Worm (Caenorhabditis elegans) whole organism, young adult: ENCODE results near the gene C49H3.16.

Source experiments
- B0261.1 ChIP-seq: sonication (generic microtip); optimal IDR thresholded peaks from 2 replicates; lab custom pipeline; 2016; ENCODE audit warnings: mild to moderate bottlenecking, missing genetic modification characterization, moderate library complexity, missing compliant biosample characterization
- F37B4.10 ChIP-seq: fragments of 200-800 bp; sonication (Bioruptor generic); IDR thresholded peaks from 2 replicates; pipeline ENCODE4 v1.3.6; 2022; ENCODE audit warnings: missing genetic modification characterization, missing compliant biosample characterization
- F39B2.1 ChIP-seq: fragments of 200-800 bp; sonication (Bioruptor generic); IDR thresholded peaks from 2 replicates; pipeline ENCODE4 v1.3.6; 2022; ENCODE audit warnings: missing genetic modification reagents, missing genetic modification characterization, missing compliant biosample characterization
- F57A8.1 ChIP-seq: fragments of 200-800 bp; sonication (Bioruptor generic); optimal IDR thresholded peaks from 2 replicates; lab custom pipeline; 2018; ENCODE audit warnings: mild to moderate bottlenecking, missing genetic modification characterization, moderate library complexity, missing compliant biosample characterization
- K12H6.12 ChIP-seq: fragments of 200-800 bp; sonication (Bioruptor generic); optimal IDR thresholded peaks from 2 replicates; lab custom pipeline; 2018; ENCODE audit warnings: mild to moderate bottlenecking, missing genetic modification characterization, missing compliant biosample characterization
- Y67H2A.10 ChIP-seq: fragments of 200-800 bp; sonication (Bioruptor generic); conservative IDR thresholded peaks from 2 replicates; pipeline ENCODE4 v1.3.6; 2022; ENCODE audit warnings: missing genetic modification reagents, missing genetic modification characterization, missing compliant biosample characterization
- Y79H2A.3 ChIP-seq: fragments of 200-800 bp; sonication (Bioruptor generic); conservative IDR thresholded peaks from 2 replicates; pipeline ENCODE4 v1.3.6; 2022; ENCODE audit warnings: missing genetic modification reagents, missing genetic modification characterization, missing compliant biosample characterization
- ama-1 ChIP-seq, 3 experiments: fragments of 150-350 bp in 1 of 3; sonication (generic microtip) in 2 of 3; optimal IDR thresholded peaks; 2 replicates each; lab custom pipeline; 2014 to 2018; ENCODE audit warnings: missing biosample characterization in 2 of 3, missing genetic modification characterization in 2 of 3, missing genetic modification reagents in 2 of 3
- attf-3 ChIP-seq: fragments of 200-800 bp; sonication (Bioruptor generic); conservative IDR thresholded peaks from 2 replicates; pipeline ENCODE4 v1.3.6; 2022; ENCODE audit warnings: missing genetic modification reagents, missing genetic modification characterization, missing compliant biosample characterization
- attf-5 ChIP-seq: fragments of 200-800 bp; sonication (Bioruptor generic); optimal IDR thresholded peaks from 2 replicates; lab custom pipeline; 2018; ENCODE audit warnings: mild to moderate bottlenecking, missing genetic modification characterization, missing compliant biosample characterization
- attf-6 ChIP-seq: fragments of 200-800 bp; sonication (Bioruptor generic); IDR thresholded peaks from 2 replicates; pipeline ENCODE4 v1.3.6; 2022; ENCODE audit warnings: missing genetic modification reagents, missing genetic modification characterization, missing compliant biosample characterization
- bed-2 ChIP-seq: fragments of 200-800 bp; sonication (Bioruptor generic); IDR thresholded peaks from 2 replicates; pipeline ENCODE4 v1.3.6; 2022; ENCODE audit warnings: missing genetic modification reagents, missing genetic modification characterization, missing compliant biosample characterization
- ceh-100 ChIP-seq: fragments of 200-800 bp; sonication (Bioruptor generic); IDR thresholded peaks from 2 replicates; pipeline ENCODE4 v1.3.6; 2022; ENCODE audit warnings: missing genetic modification reagents, missing genetic modification characterization, missing compliant biosample characterization
- ceh-27 ChIP-seq: fragments of 200-800 bp; sonication (Bioruptor generic); optimal IDR thresholded peaks from 2 replicates; lab custom pipeline; 2018; ENCODE audit warnings: mild to moderate bottlenecking, missing genetic modification characterization, moderate library complexity, missing compliant biosample characterization
- ceh-40 ChIP-seq: fragments of 200-800 bp; sonication (Bioruptor generic); IDR thresholded peaks from 2 replicates; pipeline ENCODE4 v1.3.6; 2022; ENCODE audit warnings: missing genetic modification characterization, missing compliant biosample characterization
- ceh-58 ChIP-seq: fragments of 200-800 bp; sonication (Bioruptor generic); IDR thresholded peaks from 2 replicates; pipeline ENCODE4 v1.3.6; 2022; ENCODE audit warnings: missing genetic modification characterization, missing compliant biosample characterization
- ceh-79 ChIP-seq: sonication (generic microtip); optimal IDR thresholded peaks from 2 replicates; lab custom pipeline; 2017; ENCODE audit warnings: mild to moderate bottlenecking, missing genetic modification characterization, missing compliant biosample characterization
- chd-7 ChIP-seq: sonication (generic microtip); optimal IDR thresholded peaks from 2 replicates; lab custom pipeline; 2016; ENCODE audit warnings: mild to moderate bottlenecking, missing genetic modification characterization, moderate library complexity, missing compliant biosample characterization
- die-1 ChIP-seq: sonication (generic microtip); optimal IDR thresholded peaks from 2 replicates; lab custom pipeline; 2016; ENCODE audit warnings: missing genotype, mild to moderate bottlenecking, missing genetic modification characterization, missing compliant biosample characterization
- dpl-1 ChIP-seq: fragments of 150-350 bp; optimal IDR thresholded peaks from 2 replicates; lab custom pipeline; 2014; ENCODE audit warnings: missing biosample characterization, missing genetic modification reagents, missing genetic modification characterization
- hlh-12 ChIP-seq: sonication (generic microtip); optimal IDR thresholded peaks from 2 replicates; lab custom pipeline; 2016; ENCODE audit warnings: missing genetic modification characterization, missing compliant biosample characterization
- hmg-20 ChIP-seq: fragments of 200-800 bp; sonication (Bioruptor generic); IDR thresholded peaks from 2 replicates; pipeline ENCODE4 v1.3.6; 2022; ENCODE audit warnings: missing genetic modification reagents, missing genetic modification characterization, missing compliant biosample characterization
- lin-26 ChIP-seq: fragments of 200-800 bp; sonication (Bioruptor generic); IDR thresholded peaks from 2 replicates; pipeline ENCODE4 v1.3.6; 2022; ENCODE audit warnings: missing genetic modification reagents, missing genetic modification characterization, missing compliant biosample characterization
- lin-35 ChIP-seq, 3 experiments: fragments of 150-350 bp in 2 of 3; sonication (generic microtip) in 1 of 3; optimal IDR thresholded peaks; 2 replicates each; lab custom pipeline; 2014 to 2018; ENCODE audit warnings: missing biosample characterization in 3 of 3, missing genetic modification characterization in 3 of 3, missing genetic modification reagents in 3 of 3
- lin-40 ChIP-seq: sonication (generic microtip); optimal IDR thresholded peaks from 2 replicates; lab custom pipeline; 2016; ENCODE audit warnings: missing genetic modification characterization, mild to moderate bottlenecking, missing compliant biosample characterization, missing genotype, missing genetic modification reagents
- lin-54 ChIP-seq: fragments of 200-800 bp; sonication (Bioruptor generic); optimal IDR thresholded peaks from 2 replicates; lab custom pipeline; 2018; ENCODE audit warnings: mild to moderate bottlenecking, missing genetic modification characterization, missing compliant biosample characterization
- lsl-1 ChIP-seq: fragments of 200-800 bp; sonication (Bioruptor generic); optimal IDR thresholded peaks from 2 replicates; lab custom pipeline; 2018; ENCODE audit warnings: mild to moderate bottlenecking, missing genetic modification characterization, moderate library complexity, missing compliant biosample characterization
- lsy-27 ChIP-seq: sonication (generic microtip); optimal IDR thresholded peaks from 2 replicates; lab custom pipeline; 2017; ENCODE audit warnings: missing genetic modification characterization, mild to moderate bottlenecking, missing compliant biosample characterization, antibody characterized with exemption, missing genotype, borderline replicate concordance; ENCODE audit not compliant: insufficient read depth
- madf-3 ChIP-seq: fragments of 200-800 bp; sonication (Bioruptor generic); IDR thresholded peaks from 2 replicates; pipeline ENCODE4 v1.3.6; 2022; ENCODE audit warnings: missing genetic modification reagents, missing genetic modification characterization, missing compliant biosample characterization
- madf-6 ChIP-seq: fragments of 200-800 bp; sonication (Bioruptor generic); IDR thresholded peaks from 2 replicates; pipeline ENCODE4 v1.3.6; 2022; ENCODE audit warnings: missing genetic modification reagents, missing genetic modification characterization, missing compliant biosample characterization
- mel-28 ChIP-seq: sonication (generic microtip); optimal IDR thresholded peaks from 2 replicates; lab custom pipeline; 2016; ENCODE audit warnings: borderline replicate concordance, mild to moderate bottlenecking, missing genetic modification characterization, missing compliant biosample characterization
- nfya-1 ChIP-seq: sonication (generic microtip); optimal IDR thresholded peaks from 2 replicates; lab custom pipeline; 2017; ENCODE audit warnings: antibody characterized with exemption, missing compliant biosample characterization, missing genetic modification characterization, borderline replicate concordance; ENCODE audit not compliant: insufficient read depth
- nfya-2 ChIP-seq: fragments of 200-800 bp; sonication (Bioruptor generic); IDR thresholded peaks from 2 replicates; pipeline ENCODE4 v1.3.6; 2022; ENCODE audit warnings: missing genetic modification reagents, missing genetic modification characterization, missing compliant biosample characterization
- nhr-120 ChIP-seq: fragments of 200-800 bp; sonication (Bioruptor generic); IDR thresholded peaks from 2 replicates; pipeline ENCODE4 v1.3.6; 2022; ENCODE audit warnings: missing genetic modification characterization, missing compliant biosample characterization
- nhr-27 ChIP-seq: fragments of 200-800 bp; sonication (Bioruptor generic); optimal IDR thresholded peaks from 2 replicates; lab custom pipeline; 2018; ENCODE audit warnings: mild to moderate bottlenecking, missing genetic modification characterization, moderate library complexity, missing compliant biosample characterization
- rcor-1 ChIP-seq: fragments of 200-800 bp; sonication (Bioruptor generic); IDR thresholded peaks from 2 replicates; pipeline ENCODE4 v1.3.6; 2022; ENCODE audit warnings: missing genetic modification reagents, missing genetic modification characterization, missing compliant biosample characterization
- rec-8 ChIP-seq, 2 experiments: sonication (generic microtip); optimal IDR thresholded peaks; 2 replicates each; lab custom pipeline; 2016; ENCODE audit warnings: mild to moderate bottlenecking in 2 of 2, missing genetic modification characterization in 2 of 2, missing genetic modification reagents in 2 of 2, missing genotype in 2 of 2, missing biosample characterization in 1 of 2, missing compliant biosample characterization in 1 of 2, moderate library complexity in 1 of 2
- sea-2 ChIP-seq: fragments of 200-800 bp; sonication (Bioruptor generic); IDR thresholded peaks from 2 replicates; pipeline ENCODE4 v1.3.6; 2022; ENCODE audit warnings: missing genetic modification characterization, missing compliant biosample characterization
- snpc-1.3 ChIP-seq: sonication (generic microtip); optimal IDR thresholded peaks from 2 replicates; lab custom pipeline; 2017; ENCODE audit warnings: missing genetic modification characterization, mild to moderate bottlenecking, missing compliant biosample characterization, antibody characterized with exemption, moderate library complexity, missing genotype, missing genetic modification reagents; ENCODE audit not compliant: insufficient read depth
- snpc-4 ChIP-seq, 5 experiments: fragments of 150-350 bp in 1 of 5; sonication (generic microtip) in 4 of 5; optimal IDR thresholded peaks; 2 replicates each; lab custom pipeline; 2014 to 2018; ENCODE audit warnings: missing genetic modification characterization in 5 of 5, missing biosample characterization in 3 of 5, antibody characterized with exemption in 2 of 5, mild to moderate bottlenecking in 2 of 5, missing compliant biosample characterization in 2 of 5, missing genotype in 2 of 5, moderate library complexity in 2 of 5, missing genetic modification reagents in 1 of 5
- zim-3 ChIP-seq: sonication (generic microtip); optimal IDR thresholded peaks from 2 replicates; lab custom pipeline; 2017; ENCODE audit warnings: mild to moderate bottlenecking, missing genetic modification characterization, moderate library complexity, missing compliant biosample characterization
- ztf-26 ChIP-seq: sonication (generic microtip); optimal IDR thresholded peaks from 2 replicates; lab custom pipeline; 2017; ENCODE audit warnings: missing genetic modification characterization, missing compliant biosample characterization
- ztf-3 ChIP-seq: fragments of 200-800 bp; sonication (Bioruptor generic); optimal IDR thresholded peaks from 2 replicates; lab custom pipeline; 2018; ENCODE audit warnings: mild to moderate bottlenecking, missing genetic modification characterization, missing compliant biosample characterization

The C49H3.16 gene

ce11 chrIV:7902221-7902904 is 17.9 kb upstream of the C49H3.16 start, which contains the start of gene arp-11 (continued):
- TF ChIP-seq snpc-4 (GFP tag; optimal IDR thresholded peaks at IDR 0.05; lab: Kevin White, UChicago) (no peak), snpc-4 (tag; optimal IDR thresholded peaks at IDR 0.05; lab: Kevin White, UChicago) (peak in 3 of 4 experiments; percentile 50 to 59 (median 51)), bed-2 (GFP tag; lab: Robert Waterston, UW) (no peak), rcor-1 (no peak), lin-40 (peak; percentile 60), zim-3 (tag; lab: Kevin White, UChicago) (no peak), rec-8 (tag; optimal IDR thresholded peaks at IDR 0.05; lab: Kevin White, UChicago) (no peak), lin-26 (GFP tag; lab: Robert Waterston, UW) (no peak), nfya-1 (tag; lab: Kevin White, UChicago) (no peak), ceh-58 (GFP tag; lab: Robert Waterston, UW) (no peak), ceh-27 (GFP tag; lab: Kevin White, UChicago) (peak; percentile 30), ceh-79 (tag; lab: Kevin White, UChicago) (no peak), hlh-12 (tag; lab: Kevin White, UChicago) (no peak), die-1 (tag; lab: Kevin White, UChicago) (no peak), attf-5 (GFP tag; lab: Kevin White, UChicago) (peak; percentile 84), attf-3 (GFP tag; lab: Robert Waterston, UW) (no peak), ama-1 (optimal IDR thresholded peaks at IDR 0.05; lab: Kevin White, UChicago) (no peak), ama-1 (GFP tag; optimal IDR thresholded peaks at IDR 0.05; lab: Kevin White, UChicago) (no peak), Y79H2A.3 (GFP tag; lab: Robert Waterston, UW) (no peak), sea-2 (GFP tag; lab: Robert Waterston, UW) (no peak), nhr-27 (tag; lab: Kevin White, UChicago) (no peak), hmg-20 (GFP tag; lab: Robert Waterston, UW) (no peak), snpc-1.3 (tag; lab: Kevin White, UChicago) (peak; percentile 29), ztf-26 (tag; lab: Kevin White, UChicago) (no peak), B0261.1 (tag; lab: Kevin White, UChicago) (no peak), madf-3 (GFP tag; lab: Robert Waterston, UW) (no peak)

- TF ChIP-seq lin-40 (no peak), attf-6 (GFP tag; lab: Robert Waterston, UW) (no peak), nfya-2 (no peak), Y67H2A.10 (GFP tag; lab: Robert Waterston, UW) (no peak), nhr-120 (GFP tag; lab: Robert Waterston, UW) (no peak), lin-26 (GFP tag; lab: Robert Waterston, UW) (no peak), F39B2.1 (no peak), lsy-27 (tag; lab: Kevin White, UChicago) (no peak), lin-54 (GFP tag; lab: Kevin White, UChicago) (no peak), ztf-3 (GFP tag; lab: Kevin White, UChicago) (no peak), lsl-1 (GFP tag; lab: Kevin White, UChicago) (no peak), madf-6 (peak; percentile 19; the same call in 1 of the 2 replicates), ceh-58 (GFP tag; lab: Robert Waterston, UW) (no peak), F57A8.1 (GFP tag; lab: Kevin White, UChicago) (no peak), dpl-1 (GFP tag; lab: Kevin White, UChicago) (no peak), chd-7 (tag; lab: Kevin White, UChicago) (no peak), ztf-26 (tag; lab: Kevin White, UChicago) (no peak), ceh-40 (no peak), attf-3 (GFP tag; lab: Robert Waterston, UW) (no peak), mel-28 (tag; lab: Kevin White, UChicago) (no peak), die-1 (tag; lab: Kevin White, UChicago) (no peak), F37B4.10 (GFP tag; lab: Robert Waterston, UW) (no peak), K12H6.12 (tag; lab: Kevin White, UChicago) (no peak), B0261.1 (tag; lab: Kevin White, UChicago) (no peak), lin-35 (GFP tag; optimal IDR thresholded peaks at IDR 0.05; lab: Kevin White, UChicago) (peak in 1 of 3 experiments; percentile 63), ceh-100 (no peak), sea-2 (GFP tag; lab: Robert Waterston, UW) (no peak), ceh-27 (GFP tag; lab: Kevin White, UChicago) (peak; percentile 43)
Measured at ce11 chrIV:7903359-7903758, 16.9 kb upstream of the C49H3.16 start, which contains the start of gene C49H3.6. TSS of gene C49H3.6 (plus strand) at chrIV:7903738.
